Worm (Caenorhabditis elegans) whole organism, L3 larva: ENCODE measurements around the gene C55C3.4.

Experiments
- R02D3.7 ChIP-seq: fragments of 150-350 bp; optimal IDR thresholded peaks from 2 replicates; lab custom pipeline; 2014; ENCODE audit warnings: missing biosample characterization, missing genetic modification characterization
- ama-1 ChIP-seq: fragments of 150-350 bp; optimal IDR thresholded peaks from 2 replicates; lab custom pipeline; 2018
- ceh-16 ChIP-seq: sonication (generic microtip); optimal IDR thresholded peaks from 2 replicates; lab custom pipeline; 2017; ENCODE audit warnings: missing biosample characterization, missing genetic modification characterization
- ceh-28 ChIP-seq: fragments of 150-350 bp; optimal IDR thresholded peaks from 2 replicates; lab custom pipeline; 2014; ENCODE audit warnings: missing biosample characterization, missing genetic modification reagents, missing genetic modification characterization
- ceh-82 ChIP-seq: fragments of 150-350 bp; optimal IDR thresholded peaks from 2 replicates; lab custom pipeline; 2014; ENCODE audit warnings: missing biosample characterization, missing genetic modification characterization
- daf-12 ChIP-seq: fragments of 150-350 bp; optimal IDR thresholded peaks from 2 replicates; lab custom pipeline; 2014; ENCODE audit warnings: missing biosample characterization, missing genetic modification reagents, missing genetic modification characterization
- egl-27 ChIP-seq: sonication (generic microtip); optimal IDR thresholded peaks from 4 replicates; lab custom pipeline; 2017; ENCODE audit warnings: missing biosample characterization, missing genetic modification reagents, missing genetic modification characterization
- egl-5 ChIP-seq: fragments of 150-350 bp; optimal IDR thresholded peaks from 2 replicates; lab custom pipeline; 2017; ENCODE audit warnings: missing biosample characterization, missing genetic modification reagents, missing genetic modification characterization, inconsistent platforms
- elt-1 ChIP-seq: fragments of 150-350 bp; optimal IDR thresholded peaks from 2 replicates; lab custom pipeline; 2014; ENCODE audit warnings: missing biosample characterization, missing genetic modification characterization
- eor-1 ChIP-seq, 2 experiments: fragments of 150-350 bp; optimal IDR thresholded peaks; 2 replicates each; lab custom pipeline; 2014 to 2018; ENCODE audit warnings: missing biosample characterization in 2 of 2, missing genetic modification characterization in 2 of 2
- fkh-10 ChIP-seq: sonication (generic microtip); optimal IDR thresholded peaks from 2 replicates; lab custom pipeline; 2017; ENCODE audit warnings: missing biosample characterization, missing genetic modification reagents, missing genetic modification characterization
- fkh-2 ChIP-seq: fragments of 150-350 bp; optimal IDR thresholded peaks from 2 replicates; lab custom pipeline; 2014; ENCODE audit warnings: missing biosample characterization, missing genetic modification reagents, missing genetic modification characterization
- fos-1 ChIP-seq: fragments of 150-350 bp; optimal IDR thresholded peaks from 2 replicates; lab custom pipeline; 2014; ENCODE audit warnings: missing biosample characterization, missing genetic modification characterization
- hmg-11 ChIP-seq: sonication (generic microtip); optimal IDR thresholded peaks from 2 replicates; lab custom pipeline; 2016; ENCODE audit warnings: missing genetic modification characterization, missing compliant biosample characterization
- jun-1 ChIP-seq: fragments of 150-350 bp; optimal IDR thresholded peaks from 2 replicates; lab custom pipeline; 2014; ENCODE audit warnings: missing biosample characterization, missing genetic modification reagents, missing genetic modification characterization
- lin-15B ChIP-seq: fragments of 150-350 bp; optimal IDR thresholded peaks from 2 replicates; lab custom pipeline; 2014; ENCODE audit warnings: missing biosample characterization, missing genetic modification characterization
- lin-39 ChIP-seq: fragments of 150-350 bp; optimal IDR thresholded peaks from 2 replicates; lab custom pipeline; 2018; ENCODE audit warnings: missing biosample characterization, missing genetic modification reagents, missing genetic modification characterization
- lsy-12 ChIP-seq: sonication (generic microtip); optimal IDR thresholded peaks from 2 replicates; lab custom pipeline; 2016; ENCODE audit warnings: mild to moderate bottlenecking, missing genetic modification characterization, missing compliant biosample characterization
- mdl-1 ChIP-seq: fragments of 150-350 bp; optimal IDR thresholded peaks from 2 replicates; lab custom pipeline; 2014; ENCODE audit warnings: missing biosample characterization, missing genetic modification characterization
- mml-1 ChIP-seq: fragments of 150-350 bp; sonication (generic microtip); optimal IDR thresholded peaks from 3 replicates; lab custom pipeline; 2014; ENCODE audit warnings: missing biosample characterization, missing genetic modification characterization
- nfya-1 ChIP-seq: sonication (generic microtip); optimal IDR thresholded peaks from 2 replicates; lab custom pipeline; 2017; ENCODE audit warnings: missing genetic modification characterization, mild to moderate bottlenecking, missing compliant biosample characterization, antibody characterized with exemption, moderate library complexity; ENCODE audit not compliant: insufficient read depth
- nhr-11 ChIP-seq: fragments of 150-350 bp; optimal IDR thresholded peaks from 2 replicates; lab custom pipeline; 2014; ENCODE audit warnings: missing biosample characterization, missing genetic modification characterization
- nhr-23 ChIP-seq: fragments of 150-350 bp; optimal IDR thresholded peaks from 2 replicates; lab custom pipeline; 2014; ENCODE audit warnings: missing biosample characterization, missing genetic modification reagents, missing genetic modification characterization
- nhr-237 ChIP-seq: fragments of 150-350 bp; optimal IDR thresholded peaks from 2 replicates; lab custom pipeline; 2014; ENCODE audit warnings: missing biosample characterization, missing genetic modification characterization
- nhr-25 ChIP-seq: sonication (generic microtip); optimal IDR thresholded peaks from 2 replicates; lab custom pipeline; 2017; ENCODE audit warnings: missing biosample characterization, missing genetic modification characterization
- nhr-28 ChIP-seq: fragments of 150-350 bp; optimal IDR thresholded peaks from 2 replicates; lab custom pipeline; 2014; ENCODE audit warnings: missing biosample characterization, missing genetic modification characterization
- nhr-43 ChIP-seq: sonication (generic microtip); optimal IDR thresholded peaks from 2 replicates; lab custom pipeline; 2016; ENCODE audit warnings: mild to moderate bottlenecking, missing genetic modification characterization, missing compliant biosample characterization; ENCODE audit not compliant: poor library complexity, severe bottlenecking
- nhr-67 ChIP-seq: fragments of 150-350 bp; optimal IDR thresholded peaks from 2 replicates; lab custom pipeline; 2014; ENCODE audit warnings: missing biosample characterization, missing genetic modification characterization
- nhr-76 ChIP-seq: fragments of 150-350 bp; sonication (generic microtip); optimal IDR thresholded peaks from 5 replicates; lab custom pipeline; 2014; ENCODE audit warnings: missing biosample characterization, missing genetic modification characterization
- nhr-77 ChIP-seq: fragments of 150-350 bp; optimal IDR thresholded peaks from 2 replicates; lab custom pipeline; 2014; ENCODE audit warnings: missing biosample characterization, missing genetic modification characterization
- sea-2 ChIP-seq: fragments of 150-350 bp; sonication (generic microtip); optimal IDR thresholded peaks from 4 replicates; lab custom pipeline; 2014; ENCODE audit warnings: missing biosample characterization, missing genetic modification reagents, missing genetic modification characterization
- skn-1 ChIP-seq: fragments of 150-350 bp; optimal IDR thresholded peaks from 2 replicates; lab custom pipeline; 2014; ENCODE audit warnings: missing biosample characterization, missing genetic modification characterization
- snpc-4 ChIP-seq: fragments of 150-350 bp; optimal IDR thresholded peaks from 2 replicates; lab custom pipeline; 2014; ENCODE audit warnings: missing biosample characterization, missing genetic modification characterization
- tbx-2 ChIP-seq: sonication (generic microtip); optimal IDR thresholded peaks from 2 replicates; lab custom pipeline; 2016; ENCODE audit warnings: mild to moderate bottlenecking, missing genetic modification characterization, missing compliant biosample characterization
- zag-1 ChIP-seq: fragments of 150-350 bp; optimal IDR thresholded peaks from 2 replicates; lab custom pipeline; 2014; ENCODE audit warnings: missing biosample characterization, missing genetic modification characterization
- ztf-4 ChIP-seq: fragments of 150-350 bp; optimal IDR thresholded peaks from 2 replicates; lab custom pipeline; 2014; ENCODE audit warnings: missing biosample characterization, missing genetic modification characterization

Gene C55C3.4

ce11 chrIV:5706603-5707002, 28.7 kb upstream of the C55C3.4 start:
- TF ChIP-seq sea-2 (GFP tag; lab: Kevin White, UChicago) (no peak), tbx-2 (no peak), nhr-11 (tag; lab: Kevin White, UChicago) (no peak), nhr-28 (no peak), nhr-25 (tag; lab: Kevin White, UChicago) (peak; percentile 64), nhr-43 (peak; percentile 53), nhr-23 (tag; lab: Kevin White, UChicago) (peak; percentile 16)

ce11 chrIV:5703917-5704316, 26.0 kb upstream of the C55C3.4 start:
- TF ChIP-seq jun-1 (tag; lab: Kevin White, UChicago) (no peak), egl-5 (tag; lab: Kevin White, UChicago) (no peak), lsy-12 (tag; lab: Kevin White, UChicago) (no peak), nhr-23 (tag; lab: Kevin White, UChicago) (peak; percentile 5), nhr-237 (no peak), ztf-4 (no peak), ceh-28 (tag; lab: Kevin White, UChicago) (no peak)

- TF ChIP-seq nhr-77 (tag; lab: Kevin White, UChicago) (no peak), egl-27 (no peak), nhr-43 (no peak), fkh-2 (no peak), elt-1 (tag; lab: Kevin White, UChicago) (no peak), lsy-12 (tag; lab: Kevin White, UChicago) (no peak), nhr-28 (no peak), mml-1 (tag; lab: Kevin White, UChicago) (no peak), snpc-4 (tag; lab: Kevin White, UChicago) (no peak), mdl-1 (tag; lab: Kevin White, UChicago) (no peak), lin-15B (no peak), zag-1 (no peak), eor-1 (tag; optimal IDR thresholded peaks at IDR 0.05; lab: Kevin White, UChicago) (no peak), fos-1 (tag; lab: Kevin White, UChicago) (no peak), hmg-11 (tag; lab: Kevin White, UChicago) (no peak), tbx-2 (no peak), ceh-28 (tag; lab: Kevin White, UChicago) (no peak), nhr-11 (tag; lab: Kevin White, UChicago) (no peak), ama-1 (lab: Kevin White, UChicago) (no peak)
Measured at ce11 chrIV:5703443-5703842, 25.5 kb upstream of the C55C3.4 start, which contains the start of the genes C55C3.73 and perm-5. TSS of gene C55C3.73 (minus strand) at chrIV:5703451. TSS of gene perm-5 (minus strand) at chrIV:5703468.

ce11 chrIV:5701646-5702045, 23.7 kb upstream of the C55C3.4 start:
- peak; percentile 50 for TF ChIP-seq nhr-25 (tag; lab: Kevin White, UChicago)
- no peak for TF ChIP-seq nfya-1 (tag; lab: Kevin White, UChicago)

- peak; percentile 64 for TF ChIP-seq nhr-25 (tag; lab: Kevin White, UChicago)
- TF ChIP-seq daf-12 (tag; lab: Kevin White, UChicago) = no peak
Measured at ce11 chrIV:5700372-5700771, 22.4 kb upstream of the C55C3.4 start.

- TF ChIP-seq nhr-76 (tag; lab: Kevin White, UChicago) (no peak), skn-1 (tag; lab: Kevin White, UChicago) (no peak), ceh-16 (tag; lab: Kevin White, UChicago) (no peak), nhr-23 (tag; lab: Kevin White, UChicago) (no peak), nhr-67 (tag; lab: Kevin White, UChicago) (no peak), fkh-10 (GFP tag; lab: Kevin White, UChicago) (no peak), ama-1 (lab: Kevin White, UChicago) (no peak), zag-1 (no peak), lsy-12 (tag; lab: Kevin White, UChicago) (no peak), R02D3.7 (tag; lab: Kevin White, UChicago) (no peak), jun-1 (tag; lab: Kevin White, UChicago) (no peak), daf-12 (tag; lab: Kevin White, UChicago) (no peak), lin-39 (tag; lab: Kevin White, UChicago) (no peak), ceh-28 (tag; lab: Kevin White, UChicago) (no peak), ztf-4 (no peak), nhr-25 (tag; lab: Kevin White, UChicago) (no peak), ceh-82 (no peak)
Measured at ce11 chrIV:5690386-5691080, 12.6 kb upstream of the C55C3.4 start, which contains the start of gene C55C3.8. TSS of gene C55C3.8 (plus strand) at chrIV:5691030.
